Fruit fly (Drosophila melanogaster) whole organism, embryonic: ENCODE results near the gene CG15536.

Experiments used
- Abd-B ChIP-seq: fragments of 200-800 bp; sonication (Bioruptor generic); optimal IDR thresholded peaks from 2 replicates; lab custom pipeline; 2018; ENCODE audit warnings: missing biosample characterization, mild to moderate bottlenecking, missing genetic modification characterization, moderate library complexity
- Ada2b ChIP-seq: fragments of 200-800 bp; sonication (Bioruptor generic); IDR thresholded peaks from 2 replicates; pipeline ENCODE4 v1.3.6; 2022; ENCODE audit warnings: missing biosample characterization, missing genetic modification characterization
- B-H1 ChIP-seq: fragments of 200-800 bp; sonication (Bioruptor generic); IDR thresholded peaks from 3 replicates; pipeline ENCODE4 v1.3.6; 2022; ENCODE audit warnings: missing biosample characterization, missing genetic modification characterization
- CG10321 ChIP-seq: fragments of 200-800 bp; sonication (Bioruptor generic); IDR thresholded peaks from 2 replicates; pipeline ENCODE4 v1.3.6; 2022; ENCODE audit warnings: missing biosample characterization, missing genetic modification characterization
- CG10431 ChIP-seq: fragments of 200-800 bp; sonication (Bioruptor generic); optimal IDR thresholded peaks from 3 replicates; lab custom pipeline; 2018; ENCODE audit warnings: missing biosample characterization, mild to moderate bottlenecking, missing genetic modification characterization
- CG10979 ChIP-seq: fragments of 200-800 bp; sonication (Bioruptor generic); optimal IDR thresholded peaks from 2 replicates; lab custom pipeline; 2018; ENCODE audit warnings: missing biosample characterization, mild to moderate bottlenecking, missing genetic modification characterization, moderate library complexity
- CG11560 ChIP-seq: fragments of 200-800 bp; sonication (Bioruptor generic); IDR thresholded peaks from 3 replicates; pipeline ENCODE4 v1.3.6; 2022; ENCODE audit warnings: missing biosample characterization, missing genetic modification characterization
- CG12155 ChIP-seq: fragments of 200-800 bp; sonication (Bioruptor generic); optimal IDR thresholded peaks from 3 replicates; lab custom pipeline; 2016; ENCODE audit warnings: missing biosample characterization, missing genetic modification characterization
- CG13296 ChIP-seq: fragments of 200-800 bp; sonication (Bioruptor generic); optimal IDR thresholded peaks from 3 replicates; lab custom pipeline; 2018; ENCODE audit warnings: missing biosample characterization, mild to moderate bottlenecking, missing genetic modification characterization
- CG15514 ChIP-seq: fragments of 200-800 bp; sonication (Bioruptor generic); optimal IDR thresholded peaks from 3 replicates; lab custom pipeline; 2017; ENCODE audit warnings: missing biosample characterization, missing genetic modification characterization, mild to moderate bottlenecking, moderate library complexity, missing genetic modification reagents
- CG1602 ChIP-seq: fragments of 200-800 bp; sonication (Bioruptor generic); optimal IDR thresholded peaks from 3 replicates; lab custom pipeline; 2016; ENCODE audit warnings: missing biosample characterization, missing genetic modification characterization
- CG17612 ChIP-seq: fragments of 200-800 bp; sonication (Bioruptor generic); IDR thresholded peaks from 2 replicates; pipeline ENCODE4 v1.3.6; 2022; ENCODE audit warnings: missing biosample characterization, missing genetic modification characterization
- CG17802 ChIP-seq: fragments of 200-800 bp; sonication (Bioruptor generic); optimal IDR thresholded peaks from 2 replicates; lab custom pipeline; 2018; ENCODE audit warnings: missing biosample characterization, mild to moderate bottlenecking, missing genetic modification characterization, moderate library complexity
- CG34376 ChIP-seq: fragments of 200-800 bp; sonication (Bioruptor generic); optimal IDR thresholded peaks from 2 replicates; lab custom pipeline; 2018; ENCODE audit warnings: missing biosample characterization, mild to moderate bottlenecking, missing genetic modification characterization
- CG43689 ChIP-seq: fragments of 200-800 bp; sonication (Bioruptor generic); IDR thresholded peaks from 2 replicates; pipeline ENCODE4 v1.3.6; 2022; ENCODE audit warnings: missing biosample characterization, missing genetic modification characterization
- CG7357 ChIP-seq: fragments of 200-800 bp; sonication (Bioruptor generic); IDR thresholded peaks from 3 replicates; pipeline ENCODE4 v1.3.6; 2022; ENCODE audit warnings: missing biosample characterization, missing genetic modification characterization
- CG8290 ChIP-seq, 3 experiments: fragments of 200-800 bp; sonication (Bioruptor generic); optimal IDR thresholded peaks; 2 replicates each; lab custom pipeline; 2016 to 2019; ENCODE audit warnings: missing biosample characterization in 3 of 3, missing genetic modification characterization in 3 of 3, mild to moderate bottlenecking in 2 of 3, moderate library complexity in 1 of 3
- CG9215 ChIP-seq: fragments of 200-800 bp; sonication (Bioruptor generic); IDR thresholded peaks from 2 replicates; pipeline ENCODE4 v1.3.6; 2022; ENCODE audit warnings: missing biosample characterization, missing genetic modification characterization
- CHES-1-like ChIP-seq: fragments of 200-800 bp; sonication (Bioruptor generic); optimal IDR thresholded peaks from 2 replicates; lab custom pipeline; 2016; ENCODE audit warnings: missing biosample characterization, missing genetic modification characterization
- Doc3 ChIP-seq: fragments of 200-800 bp; sonication (Bioruptor generic); IDR thresholded peaks from 3 replicates; pipeline ENCODE4 v1.3.6; 2022; ENCODE audit warnings: missing biosample characterization, missing genetic modification characterization; ENCODE audit not compliant: partially characterized antibody
- Dref ChIP-seq: fragments of 200-800 bp; sonication (Bioruptor generic); IDR thresholded peaks from 2 replicates; pipeline ENCODE4 v1.3.6; 2022; ENCODE audit warnings: missing biosample characterization, missing genetic modification characterization
- H15 ChIP-seq: fragments of 200-800 bp; sonication (Bioruptor generic); IDR thresholded peaks from 3 replicates; pipeline ENCODE4 v1.3.6; 2022; ENCODE audit warnings: missing biosample characterization, missing genetic modification characterization
- HLH3B ChIP-seq: fragments of 200-800 bp; sonication (Bioruptor generic); IDR thresholded peaks from 2 replicates; pipeline ENCODE4 v1.3.6; 2022; ENCODE audit warnings: missing biosample characterization, missing genetic modification characterization
- HLH4C ChIP-seq: fragments of 200-800 bp; sonication (Bioruptor generic); IDR thresholded peaks from 3 replicates; pipeline ENCODE4 v1.3.6; 2022; ENCODE audit warnings: missing biosample characterization, missing genetic modification characterization; ENCODE audit not compliant: partially characterized antibody
- HLHmδ ChIP-seq: fragments of 200-800 bp; sonication (Bioruptor generic); optimal IDR thresholded peaks from 2 replicates; lab custom pipeline; 2018; ENCODE audit warnings: missing biosample characterization, mild to moderate bottlenecking, missing genetic modification characterization, moderate library complexity
- Mes4 ChIP-seq: fragments of 200-800 bp; sonication (Bioruptor generic); optimal IDR thresholded peaks from 2 replicates; lab custom pipeline; 2016; ENCODE audit warnings: missing biosample characterization, missing genetic modification characterization
- Scr ChIP-seq: fragments of 200-800 bp; sonication (Bioruptor generic); IDR thresholded peaks from 2 replicates; pipeline ENCODE4 v1.3.6; 2022; ENCODE audit warnings: missing biosample characterization, missing genetic modification characterization; ENCODE audit not compliant: partially characterized antibody
- Sox100B ChIP-seq: fragments of 200-800 bp; sonication (Bioruptor generic); optimal IDR thresholded peaks from 3 replicates; lab custom pipeline; 2018; ENCODE audit warnings: missing biosample characterization, mild to moderate bottlenecking, missing genetic modification characterization
- Ssrp ChIP-seq: fragments of 200-800 bp; sonication (Bioruptor generic); optimal IDR thresholded peaks from 2 replicates; lab custom pipeline; 2018; ENCODE audit warnings: missing biosample characterization, mild to moderate bottlenecking, missing genetic modification characterization, moderate library complexity
- Taf1 ChIP-seq: fragments of 200-800 bp; sonication (Bioruptor generic); IDR thresholded peaks from 2 replicates; pipeline ENCODE4 v1.3.6; 2022; ENCODE audit warnings: missing biosample characterization, missing genetic modification characterization
- caup ChIP-seq: fragments of 200-800 bp; sonication (Bioruptor generic); optimal IDR thresholded peaks from 3 replicates; lab custom pipeline; 2017; ENCODE audit warnings: missing biosample characterization, mild to moderate bottlenecking, missing genetic modification characterization, moderate library complexity; ENCODE audit not compliant: severe bottlenecking
- chm ChIP-seq: fragments of 200-800 bp; sonication (Bioruptor generic); IDR thresholded peaks from 2 replicates; pipeline ENCODE4 v1.3.6; 2022; ENCODE audit warnings: missing biosample characterization, missing genetic modification characterization
- chn ChIP-seq: fragments of 200-800 bp; sonication (Bioruptor generic); optimal IDR thresholded peaks from 2 replicates; lab custom pipeline; 2016; ENCODE audit warnings: missing biosample characterization, missing genetic modification characterization
- crc ChIP-seq: fragments of 200-800 bp; sonication (Bioruptor generic); optimal IDR thresholded peaks from 2 replicates; lab custom pipeline; 2016; ENCODE audit warnings: missing biosample characterization, missing genetic modification characterization
- dimm ChIP-seq: fragments of 200-800 bp; sonication (Bioruptor generic); IDR thresholded peaks from 2 replicates; pipeline ENCODE4 v1.3.6; 2022; ENCODE audit warnings: missing biosample characterization, missing genetic modification characterization
- dysf ChIP-seq: fragments of 200-800 bp; sonication (Bioruptor generic); IDR thresholded peaks from 3 replicates; pipeline ENCODE4 v1.3.6; 2022; ENCODE audit warnings: missing biosample characterization, missing genetic modification characterization
- eyg ChIP-seq: fragments of 200-800 bp; sonication (Bioruptor generic); optimal IDR thresholded peaks from 3 replicates; lab custom pipeline; 2016; ENCODE audit warnings: missing biosample characterization, missing genetic modification characterization
- fd102C ChIP-seq: fragments of 200-800 bp; sonication (Bioruptor generic); optimal IDR thresholded peaks from 2 replicates; lab custom pipeline; 2018; ENCODE audit warnings: missing biosample characterization, mild to moderate bottlenecking, missing genetic modification characterization, moderate library complexity
- gcm ChIP-seq: fragments of 200-800 bp; sonication (Bioruptor generic); optimal IDR thresholded peaks from 2 replicates; lab custom pipeline; 2019; ENCODE audit warnings: missing biosample characterization, mild to moderate bottlenecking, missing genetic modification characterization, moderate library complexity
- hbn ChIP-seq: fragments of 200-800 bp; sonication (Bioruptor generic); IDR thresholded peaks from 2 replicates; pipeline ENCODE4 v1.3.6; 2022; ENCODE audit warnings: missing biosample characterization, missing genetic modification characterization; ENCODE audit not compliant: partially characterized antibody
- ind ChIP-seq: fragments of 200-800 bp; sonication (Bioruptor generic); optimal IDR thresholded peaks from 3 replicates; lab custom pipeline; 2016; ENCODE audit warnings: missing biosample characterization, missing genetic modification characterization
- inv ChIP-seq: fragments of 200-800 bp; sonication (Bioruptor generic); IDR thresholded peaks from 2 replicates; pipeline ENCODE4 v1.3.6; 2022; ENCODE audit warnings: missing biosample characterization, missing genetic modification characterization; ENCODE audit not compliant: partially characterized antibody
- knrl ChIP-seq: fragments of 200-800 bp; sonication (Bioruptor generic); IDR thresholded peaks from 3 replicates; pipeline ENCODE4 v1.3.6; 2022; ENCODE audit warnings: missing biosample characterization, missing genetic modification characterization; ENCODE audit not compliant: partially characterized antibody
- nerfin-1 ChIP-seq: fragments of 200-800 bp; sonication (Bioruptor generic); optimal IDR thresholded peaks from 3 replicates; lab custom pipeline; 2019; ENCODE audit warnings: missing biosample characterization, mild to moderate bottlenecking, missing genetic modification characterization, moderate library complexity
- shn ChIP-seq: fragments of 200-800 bp; sonication (Bioruptor generic); optimal IDR thresholded peaks from 3 replicates; lab custom pipeline; 2016; ENCODE audit warnings: missing biosample characterization, missing genetic modification characterization
- sr ChIP-seq: fragments of 200-800 bp; sonication (Bioruptor generic); IDR thresholded peaks from 3 replicates; pipeline ENCODE4 v1.3.6; 2022; ENCODE audit warnings: missing biosample characterization, missing genetic modification characterization
- tgo ChIP-seq: fragments of 200-800 bp; sonication (Bioruptor generic); IDR thresholded peaks from 3 replicates; pipeline ENCODE4 v1.3.6; 2022; ENCODE audit warnings: missing biosample characterization, missing genetic modification characterization
- tin ChIP-seq: fragments of 200-800 bp; sonication (Bioruptor generic); optimal IDR thresholded peaks from 3 replicates; lab custom pipeline; 2016; ENCODE audit warnings: missing biosample characterization, missing genetic modification characterization
- vvl ChIP-seq: fragments of 200-800 bp; sonication (Bioruptor generic); IDR thresholded peaks from 2 replicates; pipeline ENCODE4 v1.3.6; 2022; ENCODE audit warnings: missing biosample characterization, missing genetic modification characterization
- wdn ChIP-seq: fragments of 200-800 bp; sonication (Bioruptor generic); IDR thresholded peaks from 2 replicates; pipeline ENCODE4 v1.3.6; 2022; ENCODE audit warnings: missing biosample characterization, missing genetic modification characterization

CG15536 gene

dm6 chr3R:30427805-30428359, 2.9 kb upstream of the CG15536 start, which contains the start of gene CG2218 (continued):
- TF ChIP-seq CG1602 (GFP tag; lab: Kevin White, UChicago) (no peak), Abd-B (GFP tag; lab: Kevin White, UChicago) (no peak), crc (GFP tag; lab: Kevin White, UChicago) (no peak), chn (peak; percentile 5), vvl (peak; percentile 28; the same call in 1 of the 2 replicates), CG9215 (no peak), H15 (GFP tag; lab: Robert Waterston, UW) (no peak), dimm (no peak), shn (GFP tag; lab: Kevin White, UChicago) (no peak), CG10431 (GFP tag; lab: Kevin White, UChicago) (no peak), HLH3B (GFP tag; lab: Robert Waterston, UW) (no peak), B-H1 (GFP tag; lab: Robert Waterston, UW) (no peak), wdn (GFP tag; lab: Robert Waterston, UW) (no peak), nerfin-1 (peak; percentile 31), sr (GFP tag; lab: Robert Waterston, UW) (no peak; the same call in 2 of the 3 replicates), knrl (GFP tag; lab: Robert Waterston, UW) (peak; percentile 45; the same call in 2 of the 3 replicates), CG34376 (no peak), Ada2b (GFP tag; lab: Robert Waterston, UW) (no peak), fd102C (GFP tag; lab: Kevin White, UChicago) (no peak), Mes4 (no peak), Doc3 (GFP tag; lab: Robert Waterston, UW) (no peak), tin (GFP tag; lab: Kevin White, UChicago) (no peak), HLHmδ (no peak), tgo (GFP tag; lab: Robert Waterston, UW) (no peak), CG10321 (no peak), CG17802 (tag; lab: Kevin White, UChicago) (no peak), CG15514 (peak; percentile 70), CHES-1-like (peak; percentile 25), CG7357 (GFP tag; lab: Robert Waterston, UW) (no peak), CG43689 (GFP tag; lab: Robert Waterston, UW) (no peak), CG13296 (GFP tag; lab: Kevin White, UChicago) (no peak), caup (GFP tag; lab: Kevin White, UChicago) (no peak), CG17612 (no peak), Sox100B (no peak), Scr (GFP tag; lab: Robert Waterston, UW) (peak; percentile 50; the same call in 1 of the 2 replicates), dysf (no peak), eyg (GFP tag; lab: Kevin White, UChicago) (no peak), CG8290 (GFP tag; optimal IDR thresholded peaks at IDR 0.05; lab: Kevin White, UChicago) (no peak), CG8290 (tag; optimal IDR thresholded peaks at IDR 0.05; lab: Kevin White, UChicago) (no peak), ind (GFP tag; lab: Kevin White, UChicago) (no peak), chm (GFP tag; lab: Robert Waterston, UW) (no peak), HLH4C (GFP tag; lab: Robert Waterston, UW) (no peak), CG10979 (no peak), Taf1 (GFP tag; lab: Robert Waterston, UW) (no peak), gcm (no peak), CG11560 (no peak), Dref (peak; percentile 48), inv (no peak), hbn (GFP tag; lab: Robert Waterston, UW) (0 out of 2 replicates have a peak, but pooled peaks have one; percentile 23), CG12155 (GFP tag; lab: Kevin White, UChicago) (no peak), Ssrp (tag; lab: Kevin White, UChicago) (no peak)
